Fruit fly (Drosophila melanogaster) S2 (cell line): ENCODE results near the gene CG42759.

Experiments used
- CG8478 ChIP-seq: fragments of >200 bp; optimal IDR thresholded peaks from 2 replicates; lab custom pipeline; 2018
- CTCF ChIP-seq, 2 experiments: fragments of >200 bp; optimal IDR thresholded peaks; 2 replicates each; lab custom pipeline; 2018

CG42759 gene

DNA sequence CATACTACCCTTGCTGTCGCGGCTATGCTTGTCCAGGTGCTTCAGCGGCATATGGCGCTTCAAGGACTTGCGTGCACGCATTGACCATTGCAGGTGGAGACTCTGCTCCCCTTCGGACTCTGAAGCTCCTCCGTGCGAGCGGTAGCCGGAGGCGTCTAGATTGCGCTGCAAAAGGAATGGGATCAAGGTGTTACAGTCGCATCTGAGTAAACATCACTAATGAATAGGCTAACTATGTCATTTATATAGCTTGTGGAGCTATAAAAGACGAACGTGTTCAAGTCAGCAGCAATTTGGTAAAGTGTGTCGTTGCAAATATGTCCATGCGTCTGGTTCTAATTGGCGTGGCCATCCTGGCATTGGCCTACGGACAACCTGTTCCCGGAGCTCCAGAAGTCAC lies at the start of gene CG42759:
CG42759 (plus strand) TSS at position 301 of the 400 bp plus-strand sequence.
- TF ChIP-seq CTCF (optimal IDR thresholded peaks at IDR 0.05; lab: Kevin White, UChicago) (no peak), CG8478 (no peak)

DNA sequence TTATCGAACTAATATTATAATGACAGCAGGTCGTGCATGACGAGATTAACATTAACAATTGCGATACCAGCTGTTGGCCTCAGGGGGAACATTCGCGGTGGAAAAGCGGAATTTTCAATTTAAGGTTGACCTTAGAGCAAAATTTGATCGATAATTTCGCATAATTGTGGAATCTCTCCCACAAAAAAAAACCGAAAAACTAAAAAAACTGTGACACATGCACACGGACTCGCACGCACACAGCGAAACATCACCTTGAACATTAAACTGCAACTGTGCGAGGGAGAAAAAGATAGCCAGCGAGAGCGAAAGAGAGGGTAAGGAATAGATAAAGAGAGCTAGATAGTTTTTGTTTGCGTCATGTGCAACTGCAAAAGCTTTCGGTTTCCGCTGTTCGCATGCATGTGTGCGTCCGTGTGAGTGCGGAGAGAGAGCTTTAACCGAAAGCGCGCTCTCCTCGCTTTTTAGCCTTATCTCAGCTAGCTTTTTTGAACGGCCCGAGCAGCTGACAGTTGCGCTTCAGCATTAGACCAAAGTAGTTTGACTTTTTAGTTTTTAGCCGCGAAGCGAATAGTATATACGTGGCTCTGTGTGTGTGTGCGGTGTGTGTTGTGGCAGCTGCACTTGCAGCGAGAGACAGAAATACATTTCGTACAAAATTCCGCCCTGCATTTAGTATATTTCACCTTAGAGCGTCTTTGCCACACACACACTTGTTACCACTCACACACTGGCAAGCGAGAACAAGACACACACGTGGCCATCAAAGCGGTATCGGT lies 49.4 kb upstream of the CG42759 start:
- TF ChIP-seq CG8478 (peak; percentile 26), CTCF (optimal IDR thresholded peaks at IDR 0.05; lab: Kevin White, UChicago) (no peak)

DNA sequence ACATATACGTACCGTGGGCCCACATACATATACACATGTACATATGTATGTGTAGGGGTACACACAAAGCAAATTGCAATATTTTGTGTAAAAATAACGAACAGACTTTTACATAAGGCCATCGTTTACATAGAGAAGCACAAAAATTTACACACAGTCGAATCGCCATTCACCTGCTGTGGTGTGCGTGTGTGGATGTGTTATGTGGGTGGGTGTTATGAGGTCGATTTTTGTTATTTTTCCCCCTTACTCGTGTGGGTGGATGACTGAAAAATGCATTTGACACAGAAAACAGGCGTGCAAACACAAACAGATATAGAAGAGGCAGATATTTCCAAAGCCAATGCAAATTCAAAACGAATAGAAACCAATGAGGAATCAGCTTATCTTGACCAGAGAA lies 47.8 kb upstream of the CG42759 start:
- TF ChIP-seq CG8478 (no peak), CTCF (optimal IDR thresholded peaks at IDR 0.05; lab: Kevin White, UChicago) (no peak)

DNA sequence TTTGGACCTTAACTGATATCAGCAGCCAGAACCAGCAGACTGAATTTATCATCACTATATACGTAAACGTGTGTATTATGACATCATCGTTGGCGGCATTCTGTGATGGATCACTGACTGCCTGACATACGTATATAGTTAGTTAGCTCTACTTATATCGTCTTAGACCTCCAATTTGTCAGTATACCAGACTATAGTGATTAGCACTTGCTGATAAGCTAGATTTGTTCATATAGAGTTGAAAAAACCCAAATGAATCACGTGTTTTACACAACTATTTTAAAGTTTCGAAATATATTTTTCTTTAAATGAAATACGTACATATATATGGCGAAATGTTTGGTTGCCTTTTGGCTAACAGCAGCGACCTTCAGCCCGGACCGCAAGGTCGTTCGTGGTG lies 47.1 kb upstream of the CG42759 start:
- TF ChIP-seq CTCF (optimal IDR thresholded peaks at IDR 0.05; lab: Kevin White, UChicago) (no peak), CG8478 (no peak)

DNA sequence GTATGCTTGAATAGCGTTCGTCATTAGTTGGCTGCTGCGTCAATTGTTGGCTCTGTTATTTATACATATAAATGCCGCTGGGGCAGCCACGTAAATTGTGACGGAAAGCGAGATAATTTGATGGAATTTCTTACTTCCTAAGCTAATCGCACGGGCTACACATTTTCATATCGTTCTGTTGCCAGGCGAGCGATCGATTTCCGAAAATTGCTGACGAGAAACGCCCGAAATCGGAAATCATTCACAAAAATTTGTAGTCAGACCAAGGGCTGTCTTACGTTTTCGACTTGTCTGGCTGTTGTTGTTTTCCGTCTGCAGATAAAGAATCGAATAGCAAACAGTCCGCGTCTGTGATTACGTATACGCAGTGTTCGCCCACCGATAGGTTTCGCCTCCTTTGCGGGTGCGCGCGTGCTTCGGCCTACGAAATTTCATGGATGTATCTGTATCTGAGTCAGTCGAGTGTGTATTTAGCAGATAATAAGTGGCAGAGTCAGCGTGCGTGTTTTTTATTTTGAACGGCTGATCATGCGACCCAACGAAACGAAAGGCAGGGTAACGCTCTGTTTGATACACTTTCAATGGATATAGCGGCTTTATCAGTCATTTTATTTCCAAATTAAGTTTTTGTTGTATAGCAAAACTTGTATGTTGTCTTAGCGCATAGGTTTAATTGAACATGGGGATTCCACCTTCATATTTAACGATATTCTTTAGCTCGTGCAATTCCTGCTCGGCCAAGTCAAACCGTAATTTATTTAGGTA lies 45.2 kb upstream of the CG42759 start:
- no peak for TF ChIP-seq CTCF (optimal IDR thresholded peaks at IDR 0.05; lab: Kevin White, UChicago)
- no peak for TF ChIP-seq CG8478

DNA sequence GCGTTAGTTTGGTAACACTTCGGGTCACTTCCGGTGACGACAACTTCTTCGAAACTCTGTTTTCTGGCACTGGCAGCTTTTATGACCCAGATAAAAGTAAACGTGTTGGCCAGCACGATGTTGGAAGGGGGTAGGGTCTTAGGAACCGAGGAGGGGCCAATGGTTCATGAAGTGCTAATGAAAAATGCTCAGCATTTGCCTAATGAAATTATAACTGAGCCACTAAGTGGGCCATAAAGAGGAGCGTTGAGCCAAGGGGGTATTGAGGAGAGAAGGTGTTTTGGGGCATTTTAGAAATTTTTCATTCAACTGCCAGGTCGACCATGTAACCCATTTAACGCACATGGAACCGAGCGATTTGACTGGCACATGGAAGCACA lies 44.6 kb upstream of the CG42759 start:
- TF ChIP-seq CTCF (optimal IDR thresholded peaks at IDR 0.05; lab: Kevin White, UChicago) (no peak), CG8478 (no peak)

DNA sequence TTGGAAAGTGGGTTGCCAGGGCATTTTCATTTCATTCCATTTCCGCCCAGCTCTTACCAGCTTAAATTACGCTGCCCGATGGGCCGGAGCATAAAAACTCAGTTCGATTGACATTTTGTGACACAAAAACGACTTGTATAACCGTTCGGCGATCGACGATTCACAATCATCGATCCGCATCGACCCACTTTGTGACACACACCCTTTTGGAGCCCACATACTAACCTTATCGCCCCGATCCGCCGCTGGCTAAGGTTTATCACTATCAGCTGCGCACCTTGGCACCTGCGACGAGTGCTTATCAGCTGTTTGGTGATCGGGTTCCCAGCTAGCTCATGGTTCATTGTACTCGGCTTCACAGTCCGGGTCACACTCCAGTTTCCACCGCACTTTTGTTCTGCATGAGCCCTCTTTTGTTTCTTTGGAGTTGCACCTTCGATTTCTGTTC lies 43.4 kb upstream of the CG42759 start:
- TF ChIP-seq CG8478 (no peak), CTCF (optimal IDR thresholded peaks at IDR 0.05; lab: Kevin White, UChicago) (no peak)

DNA sequence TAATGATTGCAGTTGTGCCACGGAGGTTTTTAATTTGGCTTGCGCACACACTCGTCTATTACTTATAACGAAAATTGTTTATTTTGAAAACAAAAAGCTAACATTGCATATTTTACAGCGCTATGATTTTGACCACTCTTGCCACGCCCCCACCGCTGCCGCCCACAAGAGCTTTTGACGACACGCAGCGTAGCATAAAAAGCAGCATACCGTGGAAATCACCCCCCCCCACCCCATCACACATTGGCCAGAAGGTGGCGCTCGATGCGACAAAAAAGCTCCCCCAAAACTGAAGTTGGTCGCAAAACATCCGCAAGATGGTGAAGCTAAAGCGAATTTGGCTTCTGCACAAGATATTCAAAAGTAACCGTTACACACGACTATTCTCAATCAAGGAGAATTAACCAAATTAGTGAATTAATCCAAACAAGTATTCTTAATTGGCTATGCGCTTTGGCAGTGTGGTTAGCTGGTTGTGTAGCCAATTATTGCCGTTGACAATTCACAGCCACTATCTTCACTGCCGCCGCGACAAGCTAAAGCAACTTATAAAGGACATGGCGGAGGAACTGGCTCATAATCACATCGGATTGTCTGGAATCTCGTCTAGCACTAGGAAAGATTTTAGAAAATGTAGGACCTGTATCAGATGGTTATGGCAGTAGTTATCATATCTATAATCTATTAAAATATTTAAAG lies 42.2 kb upstream of the CG42759 start:
- TF ChIP-seq CG8478 = no peak
- TF ChIP-seq CTCF (optimal IDR thresholded peaks at IDR 0.05; lab: Kevin White, UChicago) = peak; percentile 77 to 78

DNA sequence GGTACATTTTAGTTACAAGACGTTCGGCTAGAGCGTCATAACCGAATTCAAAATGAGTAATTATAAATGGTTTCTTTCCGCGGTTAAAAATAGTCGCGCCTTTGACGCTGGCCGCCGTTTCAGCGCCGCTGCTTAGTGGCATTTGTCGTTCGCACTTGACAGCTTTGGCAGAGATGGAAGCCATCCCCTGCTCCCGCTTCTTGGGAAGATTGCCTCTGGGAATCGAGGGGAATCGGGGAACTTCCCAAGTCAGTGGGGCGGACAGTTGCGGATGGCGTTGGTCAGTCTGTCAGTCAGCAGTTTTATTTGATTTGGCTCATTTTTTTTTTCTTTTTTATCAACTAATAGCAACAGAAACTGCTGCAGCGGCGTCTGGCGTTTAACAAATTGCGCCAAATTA lies 36.1 kb upstream of the CG42759 start:
- TF ChIP-seq CG8478 = no peak
- TF ChIP-seq CTCF (optimal IDR thresholded peaks at IDR 0.05; lab: Kevin White, UChicago) = no peak

DNA sequence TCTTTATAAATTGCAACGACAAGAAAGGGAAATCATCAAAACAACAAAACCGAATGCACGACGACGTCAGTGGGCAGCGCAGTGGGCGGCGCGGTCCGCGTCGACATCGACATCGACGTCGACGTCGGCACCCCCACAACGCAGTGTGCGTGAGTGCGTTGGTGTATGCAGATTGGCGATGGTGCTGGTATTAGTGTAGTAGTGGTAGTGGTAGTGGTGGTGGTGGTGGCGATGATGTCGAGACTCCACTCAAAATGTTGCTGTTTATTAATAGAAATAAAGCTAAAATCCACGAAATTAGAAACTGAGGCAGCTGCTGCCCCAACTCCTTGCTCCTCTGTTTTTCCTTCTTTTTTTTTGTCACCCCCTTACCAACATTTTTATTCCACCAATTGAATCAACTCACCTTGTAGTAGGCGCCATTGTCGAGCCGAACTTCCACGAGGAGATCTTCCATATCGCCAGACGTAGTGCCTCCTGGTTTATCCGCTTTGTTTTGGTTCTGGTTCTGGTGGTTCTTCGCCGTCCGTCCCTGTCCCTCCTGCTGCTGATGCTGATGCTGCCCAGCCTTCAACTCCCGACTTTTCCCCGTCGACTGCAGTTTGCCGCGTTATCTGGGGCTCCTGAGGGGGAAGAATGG lies 34.5 kb upstream of the CG42759 start:
- TF ChIP-seq CG8478 (no peak), CTCF (optimal IDR thresholded peaks at IDR 0.05; lab: Kevin White, UChicago) (no peak)

DNA sequence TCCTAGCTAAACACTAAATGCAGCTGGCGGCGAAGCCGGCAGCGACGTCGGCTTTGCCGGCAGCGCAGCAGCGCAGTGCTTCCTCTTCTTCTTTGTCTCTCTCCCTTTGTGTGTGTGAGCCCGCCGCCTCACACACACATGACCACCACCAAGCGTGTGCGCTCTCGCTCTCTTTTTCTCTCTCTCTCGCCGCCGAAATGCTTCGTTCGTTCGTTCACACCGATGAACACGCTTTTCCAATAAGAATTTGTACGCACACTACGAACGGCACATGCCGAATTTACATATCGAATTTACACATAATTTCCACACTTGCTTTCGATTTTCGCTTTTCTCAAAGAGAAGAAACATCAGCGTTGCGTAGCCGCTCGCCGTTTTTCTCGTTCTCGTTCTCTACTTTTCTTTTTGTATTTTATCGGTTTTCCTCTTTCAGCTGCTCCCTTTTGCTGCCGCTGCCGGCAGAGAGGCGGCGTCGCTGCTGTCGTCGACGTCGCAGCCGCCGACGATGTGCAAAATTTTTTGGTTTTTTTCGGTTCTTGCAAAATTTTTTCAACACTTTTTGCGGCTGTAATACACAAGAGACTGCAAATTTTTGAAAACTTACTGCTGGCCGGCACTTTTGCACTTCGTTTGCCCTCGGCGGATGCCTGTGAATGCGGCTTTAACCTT lies 33.5 kb upstream of the CG42759 start:
- TF ChIP-seq CTCF (optimal IDR thresholded peaks at IDR 0.05; lab: Kevin White, UChicago) (no peak), CG8478 (no peak)

DNA sequence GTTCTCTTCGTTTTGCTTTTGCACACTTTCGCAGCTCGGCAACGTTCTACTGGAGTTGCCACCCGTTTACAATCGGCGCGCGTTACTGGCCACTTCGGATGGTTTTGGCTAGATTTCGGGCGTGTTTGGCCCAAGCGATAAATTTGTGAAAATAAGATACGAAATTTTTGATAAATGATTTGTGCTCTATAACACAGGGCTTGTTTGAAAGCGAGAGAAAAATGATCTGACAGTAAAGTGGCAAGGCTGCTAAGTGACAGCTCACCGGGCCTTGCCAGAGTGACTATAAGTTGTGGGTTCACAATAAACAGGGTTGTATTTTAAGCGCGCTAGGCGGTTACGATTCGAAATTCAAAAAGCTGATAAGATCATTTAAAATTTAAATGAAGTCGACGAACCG lies 32.9 kb upstream of the CG42759 start, which contains the start of gene Fmr1:
Fmr1 (minus strand) TSS at position 184 of the 400 bp plus-strand sequence.
- no peak for TF ChIP-seq CG8478
- peak; percentile 40 to 41 for TF ChIP-seq CTCF (optimal IDR thresholded peaks at IDR 0.05; lab: Kevin White, UChicago)

DNA sequence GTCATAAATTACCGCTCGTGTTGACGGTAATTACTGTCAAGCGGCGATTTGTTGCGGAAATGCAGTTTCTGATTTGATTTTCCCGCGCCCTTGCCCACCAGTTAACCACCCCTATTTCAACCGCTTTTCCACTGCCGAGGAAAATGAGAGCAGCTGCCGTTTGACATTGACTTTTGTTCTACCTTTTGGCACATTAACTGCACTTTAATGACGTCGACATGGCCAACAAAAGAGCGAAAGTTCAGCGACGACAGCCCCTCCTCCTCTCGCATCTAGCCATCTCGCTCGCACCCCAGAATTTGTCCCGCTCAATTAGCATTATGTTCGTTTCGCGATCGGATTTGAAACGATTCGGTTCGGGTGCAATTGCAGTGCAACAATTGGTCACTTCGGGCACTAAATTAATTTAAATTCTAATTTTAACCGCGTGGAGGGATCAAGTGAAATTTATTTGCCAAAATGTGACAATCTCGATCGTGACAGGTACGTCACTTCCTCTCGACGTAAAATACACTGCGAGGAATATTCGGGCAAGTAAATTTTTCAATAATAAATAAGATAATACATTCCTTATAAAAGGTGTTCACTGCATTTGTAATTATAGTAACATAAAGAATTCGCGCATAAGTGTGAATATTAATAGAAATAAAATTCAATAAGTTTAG lies 31.6 kb upstream of the CG42759 start:
- TF ChIP-seq CG8478 (no peak), CTCF (optimal IDR thresholded peaks at IDR 0.05; lab: Kevin White, UChicago) (no peak)

DNA sequence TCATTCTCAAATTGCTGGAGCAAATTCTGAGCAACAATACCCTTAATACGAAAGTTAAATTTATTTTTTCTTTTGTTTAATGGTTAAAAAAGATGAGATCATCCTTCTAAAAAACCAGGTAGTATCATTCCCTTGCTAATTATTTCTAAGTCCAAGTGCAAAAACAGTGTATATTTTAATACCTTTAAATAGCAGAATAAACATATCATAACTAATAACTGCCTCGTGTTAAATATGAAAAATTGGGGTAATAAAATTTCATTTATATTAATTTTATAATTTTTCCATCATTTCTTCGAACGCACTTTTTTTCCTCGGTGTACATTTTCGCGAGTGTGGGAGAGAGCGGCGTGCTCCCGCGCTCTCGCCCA lies 31.1 kb upstream of the CG42759 start:
- TF ChIP-seq CG8478 (no peak), CTCF (optimal IDR thresholded peaks at IDR 0.05; lab: Kevin White, UChicago) (no peak)
